Worm (Caenorhabditis elegans): ENCODE data around the gene shw-3.

DNA sequence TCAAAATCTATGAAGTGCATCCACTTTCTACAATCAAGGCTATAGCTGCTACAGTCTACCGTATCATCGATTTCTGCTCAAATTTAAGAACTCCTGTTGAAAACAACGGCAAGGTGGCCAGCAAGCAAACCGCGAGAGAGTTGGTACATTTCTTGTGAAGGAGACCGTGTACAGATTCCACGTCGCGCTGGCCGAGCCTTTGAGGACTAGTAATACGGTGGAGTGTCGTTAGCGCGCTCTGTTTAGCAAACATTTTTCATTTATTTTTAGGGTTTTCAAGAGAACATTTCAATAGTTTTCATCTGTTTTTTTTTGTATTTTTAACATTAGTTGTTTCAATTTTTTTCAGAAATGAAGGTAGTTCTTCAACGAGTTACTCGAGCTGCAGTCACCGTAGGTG lies 34.7 kb downstream of the shw-3 start, which contains the start of gene pqn-68:
- TF ChIP-seq lin-26 (GFP tag; IDR thresholded peaks at IDR 0.05) = no peak
- TF ChIP-seq snpc-4 (GFP tag; optimal IDR thresholded peaks at IDR 0.05) = no peak
- no peak for TF ChIP-seq snpc-4 (tag; optimal IDR thresholded peaks at IDR 0.05)
- no peak for TF ChIP-seq F10E7.11 (tag; optimal IDR thresholded peaks at IDR 0.05)
- TF ChIP-seq egl-18 (GFP tag; IDR thresholded peaks at IDR 0.05) = no peak
- TF ChIP-seq F57A8.1 (GFP tag; optimal IDR thresholded peaks at IDR 0.05) = no peak
- TF ChIP-seq somi-1 (GFP tag; optimal IDR thresholded peaks at IDR 0.05) = no peak
- TF ChIP-seq nhr-90 (tag; optimal IDR thresholded peaks at IDR 0.05) = no peak
- no peak for TF ChIP-seq atf-7 (tag; optimal IDR thresholded peaks at IDR 0.05)
- TF ChIP-seq lin-35 (GFP tag; optimal IDR thresholded peaks at IDR 0.05) = no peak
- no peak for TF ChIP-seq lsy-27 (tag; optimal IDR thresholded peaks at IDR 0.05; ENCODE audit: borderline replicate concordance, insufficient read depth)
- TF ChIP-seq snpc-1.3 (tag; optimal IDR thresholded peaks at IDR 0.05; ENCODE audit: insufficient read depth) = no peak
- no peak for TF ChIP-seq ccch-3 (GFP tag; optimal IDR thresholded peaks at IDR 0.05)

Measured in whole organism, young adult.